Fruit fly (Drosophila melanogaster): ENCODE measurements around the gene rept.

DNA sequence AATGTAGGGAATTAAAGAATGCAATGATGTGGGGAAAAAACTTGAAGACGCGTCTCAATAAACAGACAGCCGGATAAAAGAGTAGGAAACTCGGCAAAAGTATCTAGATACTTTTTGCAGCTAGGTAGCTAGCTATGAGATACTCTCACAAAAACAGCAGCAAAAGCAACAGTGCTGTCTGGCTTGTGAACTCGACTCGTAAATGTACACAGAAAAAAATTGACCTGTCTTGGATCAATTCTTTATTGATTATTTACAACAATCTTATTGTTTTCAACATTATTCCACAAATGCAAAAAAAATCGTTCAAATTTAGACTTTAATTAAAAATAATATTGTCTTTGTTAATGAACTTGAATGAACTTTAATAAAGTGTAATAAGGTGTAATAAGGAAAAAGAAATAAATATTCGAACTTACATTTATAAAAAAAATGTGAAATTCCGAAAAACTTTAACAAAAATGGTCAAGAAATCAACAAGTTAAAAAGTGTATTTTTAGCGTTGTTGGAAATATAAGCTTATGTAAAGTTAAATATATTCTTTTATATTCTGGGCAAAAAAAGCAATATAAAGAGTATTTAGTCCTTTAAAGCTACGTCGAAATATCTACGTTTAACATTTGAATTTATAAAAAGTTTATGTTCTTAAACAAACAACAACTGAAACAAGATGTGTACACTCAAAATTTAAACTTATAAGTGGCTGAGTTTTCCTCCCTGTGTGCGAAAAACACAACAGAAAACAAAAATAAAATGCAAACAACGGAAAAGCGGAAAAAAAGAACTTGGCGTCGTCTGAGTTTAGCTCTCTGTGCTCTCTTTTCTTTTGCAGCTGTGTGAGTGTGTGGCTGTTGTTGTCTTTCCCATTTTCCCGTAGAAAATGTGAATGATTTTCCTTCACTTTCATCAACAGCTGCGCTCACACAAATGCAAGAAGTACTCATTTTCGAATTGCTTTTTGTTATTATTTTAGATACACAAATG lies 21.1 kb upstream of the rept start:
- TF ChIP-seq usp (GFP tag; optimal IDR thresholded peaks at IDR 0.05) (no peak), EcR (GFP tag; optimal IDR thresholded peaks at IDR 0.05) (no peak), pan (optimal IDR thresholded peaks at IDR 0.05) (no peak), psq (optimal IDR thresholded peaks at IDR 0.05) (no peak)
